Worm (Caenorhabditis elegans) whole organism, L3 larva: ENCODE data around the gene vgln-1.

Source experiments
- aly-2 ChIP-seq: fragments of 150-350 bp; optimal IDR thresholded peaks from 2 replicates; lab custom pipeline; 2014; ENCODE audit warnings: missing biosample characterization, missing genetic modification characterization
- sea-2 ChIP-seq: fragments of 150-350 bp; sonication (generic microtip); optimal IDR thresholded peaks from 4 replicates; lab custom pipeline; 2014; ENCODE audit warnings: missing biosample characterization, missing genetic modification reagents, missing genetic modification characterization
- skn-1 ChIP-seq: fragments of 150-350 bp; optimal IDR thresholded peaks from 2 replicates; lab custom pipeline; 2014; ENCODE audit warnings: missing biosample characterization, missing genetic modification characterization

- no peak for TF ChIP-seq sea-2
- TF ChIP-seq skn-1 (tag; lab: Kevin White, UChicago), result no peak
- TF ChIP-seq aly-2 (tag; lab: Kevin White, UChicago), result no peak
Measured at ce11 chrII:9886216-9886615, 4.7 kb downstream of the vgln-1 start, which contains the start of gene algn-8.
